Fruit fly (Drosophila melanogaster): Measurements from ENCODE around the gene TTLL6B.

DNA sequence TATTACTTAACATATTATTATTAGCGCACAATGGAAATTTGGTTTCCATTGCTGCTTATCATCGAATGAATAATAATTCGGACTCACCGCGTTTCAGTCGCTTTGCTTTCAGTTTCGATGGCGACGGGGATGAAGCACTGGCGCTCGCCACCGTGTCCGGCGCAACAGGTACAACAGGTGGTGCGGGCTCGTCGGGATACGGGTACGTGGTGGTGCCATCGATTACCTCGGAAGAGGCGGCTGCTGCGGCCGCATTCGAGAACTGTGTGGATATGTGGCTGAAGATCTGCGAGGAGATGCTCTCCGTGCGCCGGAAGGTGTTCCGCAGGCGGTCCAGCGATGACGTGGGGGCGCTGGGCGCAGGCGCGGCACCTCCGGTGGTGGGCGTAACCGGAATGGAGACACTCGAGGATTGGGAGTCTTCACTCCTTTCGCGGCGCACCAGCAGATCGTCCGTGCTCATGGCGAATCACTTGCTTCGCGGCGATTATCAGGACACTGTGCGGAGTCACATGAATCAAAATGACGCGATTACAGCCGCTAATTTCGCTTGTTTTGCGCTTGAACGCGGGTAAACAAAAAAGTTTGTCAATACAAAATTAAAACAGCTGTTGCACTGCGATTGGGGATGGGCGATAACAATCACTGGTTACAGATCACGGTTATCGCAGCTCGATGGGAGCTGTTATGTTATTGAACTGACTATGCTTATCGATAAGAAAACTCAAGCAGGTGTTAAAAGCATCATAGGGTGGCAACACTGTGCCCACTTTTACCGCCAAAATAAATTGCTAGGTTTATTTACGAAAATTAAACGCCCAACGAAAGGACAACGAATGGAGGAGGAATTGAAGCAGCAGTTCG is 12.1 kb downstream of the TTLL6B start, which contains the start of the genes CG31064 and PolA2:
- TF ChIP-seq CG9948 (tag; optimal IDR thresholded peaks at IDR 0.05) (no peak), CG32121 (GFP tag; IDR thresholded peaks at IDR 0.05) (no peak), D1 (tag; optimal IDR thresholded peaks at IDR 0.05) (no peak), rn (GFP tag; IDR thresholded peaks at IDR 0.05) (no peak)
